Worm (Caenorhabditis elegans) whole organism, L3 larva: ENCODE measurements around the gene ccdc-47.

ENCODE experiments used
- R02D3.7 ChIP-seq: fragments of 150-350 bp; optimal IDR thresholded peaks from 2 replicates; lab custom pipeline; 2014; ENCODE audit warnings: missing biosample characterization, missing genetic modification characterization
- ZK546.5 ChIP-seq: sonication (generic microtip); optimal IDR thresholded peaks from 2 replicates; lab custom pipeline; 2017; ENCODE audit warnings: missing biosample characterization, missing genetic modification characterization
- aly-2 ChIP-seq: fragments of 150-350 bp; optimal IDR thresholded peaks from 2 replicates; lab custom pipeline; 2014; ENCODE audit warnings: missing biosample characterization, missing genetic modification characterization
- ama-1 ChIP-seq: fragments of 150-350 bp; optimal IDR thresholded peaks from 2 replicates; lab custom pipeline; 2018
- ceh-16 ChIP-seq: sonication (generic microtip); optimal IDR thresholded peaks from 2 replicates; lab custom pipeline; 2017; ENCODE audit warnings: missing biosample characterization, missing genetic modification characterization
- ceh-28 ChIP-seq: fragments of 150-350 bp; optimal IDR thresholded peaks from 2 replicates; lab custom pipeline; 2014; ENCODE audit warnings: missing biosample characterization, missing genetic modification reagents, missing genetic modification characterization
- ceh-82 ChIP-seq: fragments of 150-350 bp; optimal IDR thresholded peaks from 2 replicates; lab custom pipeline; 2014; ENCODE audit warnings: missing biosample characterization, missing genetic modification characterization
- ceh-9 ChIP-seq: sonication (generic microtip); optimal IDR thresholded peaks from 2 replicates; lab custom pipeline; 2018; ENCODE audit warnings: missing biosample characterization, missing genetic modification characterization
- daf-12 ChIP-seq: fragments of 150-350 bp; optimal IDR thresholded peaks from 2 replicates; lab custom pipeline; 2014; ENCODE audit warnings: missing biosample characterization, missing genetic modification reagents, missing genetic modification characterization
- egl-27 ChIP-seq: sonication (generic microtip); optimal IDR thresholded peaks from 4 replicates; lab custom pipeline; 2017; ENCODE audit warnings: missing biosample characterization, missing genetic modification reagents, missing genetic modification characterization
- egl-5 ChIP-seq: fragments of 150-350 bp; optimal IDR thresholded peaks from 2 replicates; lab custom pipeline; 2017; ENCODE audit warnings: missing biosample characterization, missing genetic modification reagents, missing genetic modification characterization, inconsistent platforms
- elt-1 ChIP-seq: fragments of 150-350 bp; optimal IDR thresholded peaks from 2 replicates; lab custom pipeline; 2014; ENCODE audit warnings: missing biosample characterization, missing genetic modification characterization
- elt-2 ChIP-seq: sonication (generic microtip); optimal IDR thresholded peaks from 2 replicates; lab custom pipeline; 2016; ENCODE audit warnings: missing genetic modification reagents, mild to moderate bottlenecking, missing genetic modification characterization, missing compliant biosample characterization
- elt-3 ChIP-seq, 3 experiments: fragments of 150-350 bp in 1 of 3; sonication (generic microtip) in 2 of 3; optimal IDR thresholded peaks; 2 replicates in 2 of 3; 4 replicates in 1 of 3; lab custom pipeline; 2014 to 2017; ENCODE audit warnings: missing biosample characterization in 3 of 3, missing genetic modification characterization in 3 of 3
- eor-1 ChIP-seq, 2 experiments: fragments of 150-350 bp; optimal IDR thresholded peaks; 2 replicates each; lab custom pipeline; 2014 to 2018; ENCODE audit warnings: missing biosample characterization in 2 of 2, missing genetic modification characterization in 2 of 2
- fkh-10 ChIP-seq: sonication (generic microtip); optimal IDR thresholded peaks from 2 replicates; lab custom pipeline; 2017; ENCODE audit warnings: missing biosample characterization, missing genetic modification reagents, missing genetic modification characterization
- fos-1 ChIP-seq: fragments of 150-350 bp; optimal IDR thresholded peaks from 2 replicates; lab custom pipeline; 2014; ENCODE audit warnings: missing biosample characterization, missing genetic modification characterization
- hmg-11 ChIP-seq: sonication (generic microtip); optimal IDR thresholded peaks from 2 replicates; lab custom pipeline; 2016; ENCODE audit warnings: missing genetic modification characterization, missing compliant biosample characterization
- jun-1 ChIP-seq: fragments of 150-350 bp; optimal IDR thresholded peaks from 2 replicates; lab custom pipeline; 2014; ENCODE audit warnings: missing biosample characterization, missing genetic modification reagents, missing genetic modification characterization
- lin-15B ChIP-seq: fragments of 150-350 bp; optimal IDR thresholded peaks from 2 replicates; lab custom pipeline; 2014; ENCODE audit warnings: missing biosample characterization, missing genetic modification characterization
- lin-39 ChIP-seq: fragments of 150-350 bp; optimal IDR thresholded peaks from 2 replicates; lab custom pipeline; 2018; ENCODE audit warnings: missing biosample characterization, missing genetic modification reagents, missing genetic modification characterization
- lsy-12 ChIP-seq: sonication (generic microtip); optimal IDR thresholded peaks from 2 replicates; lab custom pipeline; 2016; ENCODE audit warnings: mild to moderate bottlenecking, missing genetic modification characterization, missing compliant biosample characterization
- mdl-1 ChIP-seq: fragments of 150-350 bp; optimal IDR thresholded peaks from 2 replicates; lab custom pipeline; 2014; ENCODE audit warnings: missing biosample characterization, missing genetic modification characterization
- mml-1 ChIP-seq: fragments of 150-350 bp; sonication (generic microtip); optimal IDR thresholded peaks from 3 replicates; lab custom pipeline; 2014; ENCODE audit warnings: missing biosample characterization, missing genetic modification characterization
- nfya-1 ChIP-seq: sonication (generic microtip); optimal IDR thresholded peaks from 2 replicates; lab custom pipeline; 2017; ENCODE audit warnings: missing genetic modification characterization, mild to moderate bottlenecking, missing compliant biosample characterization, antibody characterized with exemption, moderate library complexity; ENCODE audit not compliant: insufficient read depth
- nhr-11 ChIP-seq: fragments of 150-350 bp; optimal IDR thresholded peaks from 2 replicates; lab custom pipeline; 2014; ENCODE audit warnings: missing biosample characterization, missing genetic modification characterization
- nhr-23 ChIP-seq: fragments of 150-350 bp; optimal IDR thresholded peaks from 2 replicates; lab custom pipeline; 2014; ENCODE audit warnings: missing biosample characterization, missing genetic modification reagents, missing genetic modification characterization
- nhr-237 ChIP-seq: fragments of 150-350 bp; optimal IDR thresholded peaks from 2 replicates; lab custom pipeline; 2014; ENCODE audit warnings: missing biosample characterization, missing genetic modification characterization
- nhr-25 ChIP-seq: sonication (generic microtip); optimal IDR thresholded peaks from 2 replicates; lab custom pipeline; 2017; ENCODE audit warnings: missing biosample characterization, missing genetic modification characterization
- nhr-28 ChIP-seq: fragments of 150-350 bp; optimal IDR thresholded peaks from 2 replicates; lab custom pipeline; 2014; ENCODE audit warnings: missing biosample characterization, missing genetic modification characterization
- nhr-43 ChIP-seq: sonication (generic microtip); optimal IDR thresholded peaks from 2 replicates; lab custom pipeline; 2016; ENCODE audit warnings: mild to moderate bottlenecking, missing genetic modification characterization, missing compliant biosample characterization; ENCODE audit not compliant: poor library complexity, severe bottlenecking
- nhr-67 ChIP-seq: fragments of 150-350 bp; optimal IDR thresholded peaks from 2 replicates; lab custom pipeline; 2014; ENCODE audit warnings: missing biosample characterization, missing genetic modification characterization
- nhr-76 ChIP-seq: fragments of 150-350 bp; sonication (generic microtip); optimal IDR thresholded peaks from 5 replicates; lab custom pipeline; 2014; ENCODE audit warnings: missing biosample characterization, missing genetic modification characterization
- nhr-77 ChIP-seq: fragments of 150-350 bp; optimal IDR thresholded peaks from 2 replicates; lab custom pipeline; 2014; ENCODE audit warnings: missing biosample characterization, missing genetic modification characterization
- pha-4 ChIP-seq: fragments of 150-350 bp; optimal IDR thresholded peaks from 2 replicates; lab custom pipeline; 2014; ENCODE audit warnings: missing biosample characterization, missing genetic modification reagents, missing genetic modification characterization
- pqm-1 ChIP-seq: fragments of 150-350 bp; optimal IDR thresholded peaks from 2 replicates; lab custom pipeline; 2017; ENCODE audit warnings: missing biosample characterization, missing genetic modification characterization, inconsistent platforms
- sea-2 ChIP-seq: fragments of 150-350 bp; sonication (generic microtip); optimal IDR thresholded peaks from 4 replicates; lab custom pipeline; 2014; ENCODE audit warnings: missing biosample characterization, missing genetic modification reagents, missing genetic modification characterization
- skn-1 ChIP-seq: fragments of 150-350 bp; optimal IDR thresholded peaks from 2 replicates; lab custom pipeline; 2014; ENCODE audit warnings: missing biosample characterization, missing genetic modification characterization
- snpc-4 ChIP-seq: fragments of 150-350 bp; optimal IDR thresholded peaks from 2 replicates; lab custom pipeline; 2014; ENCODE audit warnings: missing biosample characterization, missing genetic modification characterization
- tbx-2 ChIP-seq: sonication (generic microtip); optimal IDR thresholded peaks from 2 replicates; lab custom pipeline; 2016; ENCODE audit warnings: mild to moderate bottlenecking, missing genetic modification characterization, missing compliant biosample characterization
- unc-39 ChIP-seq: sonication (generic microtip); optimal IDR thresholded peaks from 4 replicates; lab custom pipeline; 2017; ENCODE audit warnings: missing biosample characterization, missing genetic modification characterization
- unc-62 ChIP-seq: fragments of 150-350 bp; sonication (generic microtip); optimal IDR thresholded peaks from 4 replicates; lab custom pipeline; 2014; ENCODE audit warnings: missing biosample characterization, missing genetic modification reagents, missing genetic modification characterization
- zag-1 ChIP-seq: fragments of 150-350 bp; optimal IDR thresholded peaks from 2 replicates; lab custom pipeline; 2014; ENCODE audit warnings: missing biosample characterization, missing genetic modification characterization
- ztf-11 ChIP-seq: fragments of 150-350 bp; optimal IDR thresholded peaks from 2 replicates; lab custom pipeline; 2014; ENCODE audit warnings: missing biosample characterization, missing genetic modification characterization
- ztf-4 ChIP-seq: fragments of 150-350 bp; optimal IDR thresholded peaks from 2 replicates; lab custom pipeline; 2014; ENCODE audit warnings: missing biosample characterization, missing genetic modification characterization

The ccdc-47 gene

ce11 chrIII:3953235-3953634 lies 36.5 kb downstream of the ccdc-47 start:
- TF ChIP-seq nhr-67 (no peak), aly-2 (tag; lab: Kevin White, UChicago) (no peak), ZK546.5 (no peak), mdl-1 (tag; lab: Kevin White, UChicago) (no peak), ceh-16 (tag; lab: Kevin White, UChicago) (no peak), daf-12 (tag; lab: Kevin White, UChicago) (no peak), nfya-1 (tag; lab: Kevin White, UChicago) (peak; percentile 69), elt-1 (peak; percentile 84), hmg-11 (peak; percentile 66), egl-5 (peak; percentile 16), fos-1 (no peak), elt-3 (tag; optimal IDR thresholded peaks at IDR 0.05; lab: Kevin White, UChicago) (no peak), tbx-2 (tag; lab: Kevin White, UChicago) (peak; percentile 40), unc-62 (GFP tag; lab: Kevin White, UChicago) (peak; percentile 15), nhr-23 (tag; lab: Kevin White, UChicago) (peak; percentile 74), jun-1 (tag; lab: Kevin White, UChicago) (peak; percentile 33), ceh-9 (no peak), ama-1 (peak; percentile 82), ztf-4 (tag; lab: Kevin White, UChicago) (no peak), sea-2 (no peak), lin-15B (tag; lab: Kevin White, UChicago) (peak; percentile 23), ceh-82 (tag; lab: Kevin White, UChicago) (no peak), pqm-1 (tag; lab: Kevin White, UChicago) (no peak), lin-39 (tag; lab: Kevin White, UChicago) (peak; percentile 98), snpc-4 (tag; lab: Kevin White, UChicago) (no peak), nhr-77 (tag; lab: Kevin White, UChicago) (no peak), nhr-43 (peak; percentile 85), nhr-25 (tag; lab: Kevin White, UChicago) (peak; percentile 6), R02D3.7 (tag; lab: Kevin White, UChicago) (no peak), skn-1 (no peak), mml-1 (no peak), egl-27 (tag; lab: Kevin White, UChicago) (no peak), nhr-28 (tag; lab: Kevin White, UChicago) (no peak), eor-1 (tag; optimal IDR thresholded peaks at IDR 0.05; lab: Kevin White, UChicago) (no peak), elt-2 (peak; percentile 26), nhr-76 (no peak), nhr-237 (no peak), ztf-11 (no peak), pha-4 (tag; lab: Kevin White, UChicago) (peak; percentile 39), nhr-11 (no peak), fkh-10 (no peak), lsy-12 (tag; lab: Kevin White, UChicago) (peak; percentile 33), ceh-28 (tag; lab: Kevin White, UChicago) (peak; percentile 69)

ce11 chrIII:3954220-3954619 lies 37.5 kb downstream of the ccdc-47 start:
- TF ChIP-seq ztf-4 (tag; lab: Kevin White, UChicago) (no peak), aly-2 (tag; lab: Kevin White, UChicago) (no peak), nhr-43 (peak; percentile 63), jun-1 (tag; lab: Kevin White, UChicago) (no peak), mml-1 (no peak), unc-39 (no peak), lin-15B (tag; lab: Kevin White, UChicago) (no peak), ceh-28 (tag; lab: Kevin White, UChicago) (no peak), snpc-4 (tag; lab: Kevin White, UChicago) (no peak), ceh-9 (no peak), lin-39 (tag; lab: Kevin White, UChicago) (no peak), fos-1 (no peak), fkh-10 (no peak), zag-1 (no peak), ama-1 (no peak), nhr-28 (tag; lab: Kevin White, UChicago) (no peak), mdl-1 (tag; lab: Kevin White, UChicago) (peak; percentile 24), nhr-77 (tag; lab: Kevin White, UChicago) (no peak), ceh-82 (tag; lab: Kevin White, UChicago) (no peak), nhr-25 (tag; lab: Kevin White, UChicago) (no peak), ztf-11 (no peak), nfya-1 (tag; lab: Kevin White, UChicago) (peak; percentile 43), lsy-12 (tag; lab: Kevin White, UChicago) (no peak), elt-1 (no peak), sea-2 (no peak), nhr-23 (tag; lab: Kevin White, UChicago) (peak; percentile 19), nhr-67 (no peak), nhr-11 (peak; percentile 42), pha-4 (tag; lab: Kevin White, UChicago) (peak; percentile 45), egl-5 (peak; percentile 65), nhr-76 (no peak), egl-27 (tag; lab: Kevin White, UChicago) (no peak)
